Worm (Caenorhabditis elegans) whole organism, midembryonic: Measurements from ENCODE around the gene ops-1.

Experiments
- T22C8.4 ChIP-seq: fragments of 200-800 bp; sonication (Bioruptor generic); IDR thresholded peaks from 2 replicates; pipeline ENCODE4 v1.3.6; 2022; ENCODE audit warnings: missing genetic modification characterization, missing compliant biosample characterization
- cog-1 ChIP-seq: sonication (generic microtip); optimal IDR thresholded peaks from 2 replicates; lab custom pipeline; 2016; ENCODE audit warnings: missing genetic modification characterization, missing compliant biosample characterization
- flt-1 ChIP-seq: fragments of 200-800 bp; sonication (Bioruptor generic); IDR thresholded peaks from 2 replicates; pipeline ENCODE4 v1.3.6; 2022; ENCODE audit warnings: missing genetic modification characterization, missing compliant biosample characterization
- klf-2 ChIP-seq: fragments of 200-800 bp; sonication (Bioruptor generic); conservative IDR thresholded peaks from 2 replicates; pipeline ENCODE4 v1.3.6; 2022; ENCODE audit warnings: missing genetic modification reagents, missing genetic modification characterization, missing compliant biosample characterization
- med-1 ChIP-seq: sonication (generic microtip); optimal IDR thresholded peaks from 2 replicates; lab custom pipeline; 2017; ENCODE audit warnings: missing genetic modification characterization, mild to moderate bottlenecking, missing compliant biosample characterization, antibody characterized with exemption, missing genetic modification reagents; ENCODE audit not compliant: insufficient read depth
- ref-1 ChIP-seq: fragments of 200-800 bp; sonication (Bioruptor generic); conservative IDR thresholded peaks from 2 replicates; pipeline ENCODE4 v1.3.6; 2022; ENCODE audit warnings: missing genetic modification reagents, missing genetic modification characterization, missing compliant biosample characterization
- tab-1 ChIP-seq: fragments of 200-800 bp; sonication (Bioruptor generic); IDR thresholded peaks from 2 replicates; pipeline ENCODE4 v1.3.6; 2022; ENCODE audit warnings: missing genetic modification characterization, missing compliant biosample characterization
- ztf-23 ChIP-seq: fragments of 200-800 bp; sonication (Bioruptor generic); IDR thresholded peaks from 2 replicates; pipeline ENCODE4 v1.3.6; 2022; ENCODE audit warnings: missing genetic modification reagents, missing genetic modification characterization, missing compliant biosample characterization
- ztf-29 ChIP-seq: fragments of 200-800 bp; sonication (Bioruptor generic); IDR thresholded peaks from 2 replicates; pipeline ENCODE4 v1.3.6; 2022; ENCODE audit warnings: missing genetic modification reagents, missing genetic modification characterization, missing compliant biosample characterization

ops-1 gene

DNA sequence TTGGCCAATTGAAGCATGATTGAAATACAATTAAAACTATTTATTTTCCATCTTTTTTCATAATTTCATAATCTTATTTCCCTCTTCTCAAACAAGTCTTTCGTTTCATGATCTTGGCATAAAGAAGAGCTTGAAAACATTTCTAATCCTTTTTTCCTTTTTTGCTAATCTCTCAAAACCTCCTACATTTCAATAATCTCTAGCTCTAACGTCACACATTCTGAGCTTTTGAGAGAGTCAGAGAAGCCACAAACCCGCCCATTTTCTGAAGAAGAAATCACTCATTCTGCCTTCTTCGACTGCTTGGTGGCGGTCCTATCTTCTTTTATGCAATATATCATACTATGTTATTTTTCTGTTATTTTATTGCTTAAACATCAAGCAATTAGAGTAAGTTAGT, 34.6 kb downstream of the ops-1 start, which contains the start of gene F58F9.1:
F58F9.1 (plus strand) TSS at position 251 of the 400 bp plus-strand sequence.
- TF ChIP-seq cog-1 (tag; lab: Kevin White, UChicago), result no peak
- no peak for TF ChIP-seq flt-1 (GFP tag; lab: Robert Waterston, UW)
- TF ChIP-seq T22C8.4 (GFP tag; lab: Robert Waterston, UW), result no peak
- TF ChIP-seq ztf-23, result no peak
- no peak for TF ChIP-seq klf-2 (GFP tag; lab: Robert Waterston, UW)
- no peak for TF ChIP-seq tab-1 (GFP tag; lab: Robert Waterston, UW)
- no peak for TF ChIP-seq ztf-29 (GFP tag; lab: Robert Waterston, UW)
- no peak for TF ChIP-seq ref-1
- TF ChIP-seq med-1 (GFP tag; lab: Kevin White, UChicago), result no peak

DNA sequence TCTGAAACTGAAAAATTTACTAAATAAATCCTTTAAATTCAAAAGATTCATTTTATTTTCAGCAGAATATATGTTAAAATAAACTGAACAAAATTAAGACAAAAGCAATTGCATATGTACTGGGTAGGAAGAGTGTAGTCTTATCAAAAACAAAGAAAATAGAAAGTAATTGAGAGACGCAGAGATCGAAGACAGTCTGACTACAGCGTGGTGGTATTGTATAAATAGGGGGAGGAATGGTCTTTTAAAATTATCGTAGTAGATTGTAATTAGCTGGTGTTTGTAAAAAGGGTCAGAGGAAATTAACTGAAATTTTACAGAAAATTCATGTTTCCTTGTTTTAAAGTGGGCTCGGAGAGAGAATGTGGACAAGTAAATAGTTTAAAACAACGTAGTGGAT, 35.7 kb downstream of the ops-1 start, which contains the start of gene acox-3:
acox-3 (minus strand) TSS at position 7 of the 400 bp plus-strand sequence.
- TF ChIP-seq ztf-29 (GFP tag; lab: Robert Waterston, UW) (no peak), klf-2 (GFP tag; lab: Robert Waterston, UW) (no peak), cog-1 (tag; lab: Kevin White, UChicago) (no peak), med-1 (GFP tag; lab: Kevin White, UChicago) (no peak)

DNA sequence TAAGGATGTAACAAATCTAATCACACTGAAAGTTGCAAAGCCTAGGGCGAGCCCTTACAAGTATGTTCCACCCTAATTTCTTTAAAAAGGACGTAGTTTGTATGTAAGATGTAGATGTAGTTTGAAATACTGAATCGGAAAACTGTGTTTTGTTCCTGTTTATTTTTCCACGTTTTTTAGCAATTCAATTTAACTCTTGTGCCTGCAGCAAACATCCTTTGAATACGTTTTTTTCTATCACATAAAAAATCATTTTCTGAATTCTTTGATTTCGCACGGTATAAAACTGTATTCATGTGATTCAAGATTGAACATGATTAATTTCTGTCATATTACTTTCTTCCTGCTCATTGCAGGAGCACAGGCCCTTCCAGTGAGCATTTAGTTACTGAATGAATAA, 44.2 kb downstream of the ops-1 start, which contains the start of gene F58F9.9:
F58F9.9 (plus strand) TSS at position 301 of the 400 bp plus-strand sequence.
- TF ChIP-seq ztf-29 (GFP tag; lab: Robert Waterston, UW), result no peak
- TF ChIP-seq flt-1 (GFP tag; lab: Robert Waterston, UW), result no peak
- no peak for TF ChIP-seq med-1 (GFP tag; lab: Kevin White, UChicago)
- no peak for TF ChIP-seq T22C8.4 (GFP tag; lab: Robert Waterston, UW)
- TF ChIP-seq klf-2 (GFP tag; lab: Robert Waterston, UW), result no peak
- no peak for TF ChIP-seq ztf-23
- no peak for TF ChIP-seq tab-1 (GFP tag; lab: Robert Waterston, UW)
- no peak for TF ChIP-seq ref-1
- no peak for TF ChIP-seq cog-1 (tag; lab: Kevin White, UChicago)

DNA sequence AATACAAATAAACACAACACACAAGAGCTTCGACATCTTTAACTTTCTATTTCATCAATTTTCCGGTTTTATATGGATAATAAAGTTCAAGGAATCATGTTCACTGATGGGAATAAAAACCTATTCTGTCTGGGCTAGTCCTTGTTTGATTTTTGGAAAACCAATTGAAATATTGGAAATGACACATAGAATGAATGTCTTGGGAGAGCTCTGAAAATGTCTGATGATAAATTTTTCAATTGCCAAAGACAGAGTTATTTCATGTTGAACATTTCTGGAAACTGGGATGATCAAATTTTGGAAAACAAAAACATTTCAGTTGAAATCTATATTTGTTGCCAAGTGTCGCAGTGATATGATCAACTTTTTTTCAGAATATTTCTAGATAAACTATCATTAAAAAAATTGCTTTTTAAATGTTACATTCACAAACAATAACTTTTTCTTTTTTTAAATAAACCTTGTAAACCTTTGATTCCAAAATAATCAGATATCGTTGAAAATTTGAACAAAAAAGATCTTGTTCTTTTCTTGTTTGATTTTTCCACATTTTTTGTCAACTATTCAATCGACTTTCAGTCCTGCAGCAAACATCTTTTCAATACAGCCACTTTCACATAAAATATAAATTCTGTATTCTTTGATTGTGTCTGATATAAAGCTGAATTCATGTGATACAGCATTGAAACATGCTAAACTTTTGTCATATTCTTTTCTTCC, 46.5 kb downstream of the ops-1 start, which contains the start of the genes F58F9.6 and F58F9.8:
F58F9.6 (minus strand) TSS at position 101 of the 720 bp plus-strand sequence.
F58F9.8 (plus strand) TSS at position 670 of the 720 bp plus-strand sequence.
- TF ChIP-seq ztf-29 (GFP tag; lab: Robert Waterston, UW) (no peak), med-1 (GFP tag; lab: Kevin White, UChicago) (no peak), ref-1 (no peak), T22C8.4 (GFP tag; lab: Robert Waterston, UW) (no peak), ztf-23 (no peak), tab-1 (GFP tag; lab: Robert Waterston, UW) (no peak), cog-1 (tag; lab: Kevin White, UChicago) (no peak), klf-2 (GFP tag; lab: Robert Waterston, UW) (no peak), flt-1 (GFP tag; lab: Robert Waterston, UW) (no peak)
